Fruit fly (Drosophila melanogaster) whole organism, embryonic: Measurements from ENCODE around the gene CG34049.
A peak's percentile ranks its signal among the peaks of the same experiment; 100 is the strongest.

Experiments
- Atf6 ChIP-seq: fragments of 200-800 bp; sonication (Bioruptor generic); IDR thresholded peaks from 2 replicates; pipeline ENCODE4 v1.3.6; 2022; ENCODE audit warnings: missing biosample characterization, missing genetic modification characterization
- CG10147 ChIP-seq: fragments of 200-800 bp; sonication (Bioruptor generic); optimal IDR thresholded peaks from 2 replicates; lab custom pipeline; 2019; ENCODE audit warnings: missing biosample characterization, mild to moderate bottlenecking, missing genetic modification characterization, moderate library complexity
- CG10979 ChIP-seq: fragments of 200-800 bp; sonication (Bioruptor generic); optimal IDR thresholded peaks from 2 replicates; lab custom pipeline; 2018; ENCODE audit warnings: missing biosample characterization, mild to moderate bottlenecking, missing genetic modification characterization, moderate library complexity
- CG12071 ChIP-seq: fragments of 200-800 bp; sonication (Bioruptor generic); optimal IDR thresholded peaks from 3 replicates; lab custom pipeline; 2018; ENCODE audit warnings: missing biosample characterization, mild to moderate bottlenecking, missing genetic modification characterization
- CG12391 ChIP-seq: fragments of 200-800 bp; sonication (Bioruptor generic); optimal IDR thresholded peaks from 3 replicates; lab custom pipeline; 2018; ENCODE audit warnings: missing biosample characterization, mild to moderate bottlenecking, missing genetic modification characterization, moderate library complexity
- CG1529 ChIP-seq: fragments of 200-800 bp; sonication (Bioruptor generic); optimal IDR thresholded peaks from 3 replicates; lab custom pipeline; 2018; ENCODE audit warnings: missing biosample characterization, missing genetic modification characterization
- CG15514 ChIP-seq: fragments of 200-800 bp; sonication (Bioruptor generic); optimal IDR thresholded peaks from 3 replicates; lab custom pipeline; 2017; ENCODE audit warnings: missing biosample characterization, missing genetic modification characterization, mild to moderate bottlenecking, moderate library complexity, missing genetic modification reagents
- CG1647 ChIP-seq: fragments of 200-800 bp; sonication (Bioruptor generic); optimal IDR thresholded peaks from 3 replicates; lab custom pipeline; 2016; ENCODE audit warnings: missing biosample characterization, missing genetic modification characterization
- CG16779 ChIP-seq: fragments of 200-800 bp; sonication (Bioruptor generic); IDR thresholded peaks from 2 replicates; pipeline ENCODE4 v1.3.6; 2022; ENCODE audit warnings: missing biosample characterization, missing genetic modification characterization
- CG18476 ChIP-seq: fragments of 200-800 bp; sonication (Bioruptor generic); optimal IDR thresholded peaks from 2 replicates; lab custom pipeline; 2016; ENCODE audit warnings: missing biosample characterization, mild to moderate bottlenecking, missing genetic modification characterization
- CG32772 ChIP-seq: fragments of 200-800 bp; sonication (Bioruptor generic); IDR thresholded peaks from 2 replicates; pipeline ENCODE4 v1.3.6; 2022; ENCODE audit warnings: missing biosample characterization, missing genetic modification characterization
- CG3726 ChIP-seq: fragments of 200-800 bp; sonication (Bioruptor generic); IDR thresholded peaks from 3 replicates; pipeline ENCODE4, ENCODE4 v1.3.6; 2022; ENCODE audit warnings: missing biosample characterization, missing genetic modification characterization
- CG4617 ChIP-seq: fragments of 200-800 bp; sonication (Bioruptor generic); optimal IDR thresholded peaks from 3 replicates; lab custom pipeline; 2016; ENCODE audit warnings: missing biosample characterization, missing genetic modification characterization, borderline replicate concordance
- CG7271 ChIP-seq: fragments of 200-800 bp; sonication (Bioruptor generic); optimal IDR thresholded peaks from 2 replicates; lab custom pipeline; 2018; ENCODE audit warnings: missing biosample characterization, mild to moderate bottlenecking, missing genetic modification characterization, moderate library complexity
- CG8281 ChIP-seq: fragments of 200-800 bp; sonication (Bioruptor generic); optimal IDR thresholded peaks from 2 replicates; lab custom pipeline; 2018; ENCODE audit warnings: missing biosample characterization, mild to moderate bottlenecking, missing genetic modification characterization, moderate library complexity
- CG8388 ChIP-seq: fragments of 200-800 bp; sonication (Bioruptor generic); optimal IDR thresholded peaks from 2 replicates; lab custom pipeline; 2019; ENCODE audit warnings: missing biosample characterization, mild to moderate bottlenecking, missing genetic modification characterization, moderate library complexity
- Dek ChIP-seq: fragments of 200-800 bp; sonication (Bioruptor generic); optimal IDR thresholded peaks from 3 replicates; lab custom pipeline; 2019; ENCODE audit warnings: missing biosample characterization, mild to moderate bottlenecking, missing genetic modification characterization, moderate library complexity
- Doc2 ChIP-seq: fragments of 200-800 bp; sonication (Bioruptor generic); IDR thresholded peaks from 2 replicates; pipeline ENCODE4 v1.3.6; 2022; ENCODE audit warnings: missing biosample characterization, missing genetic modification characterization
- E2f1 ChIP-seq: fragments of 200-800 bp; sonication (Bioruptor generic); IDR thresholded peaks from 2 replicates; pipeline ENCODE4 v1.3.6; 2022; ENCODE audit warnings: missing biosample characterization, missing genetic modification characterization
- Elba2 ChIP-seq: fragments of 200-800 bp; sonication (Bioruptor generic); optimal IDR thresholded peaks from 3 replicates; lab custom pipeline; 2016; ENCODE audit warnings: missing biosample characterization, missing genetic modification characterization
- Gsc ChIP-seq: fragments of 200-800 bp; sonication (Bioruptor generic); IDR thresholded peaks from 2 replicates; pipeline ENCODE4 v1.3.6; 2022; ENCODE audit warnings: missing biosample characterization, missing genetic modification characterization
- Hand ChIP-seq: fragments of 200-800 bp; sonication (Bioruptor generic); optimal IDR thresholded peaks from 2 replicates; lab custom pipeline; 2017; ENCODE audit warnings: mild to moderate bottlenecking, missing biosample characterization, missing genetic modification reagents, missing genetic modification characterization
- Hey ChIP-seq: fragments of 200-800 bp; sonication (Bioruptor generic); optimal IDR thresholded peaks from 3 replicates; lab custom pipeline; 2018; ENCODE audit warnings: missing biosample characterization, mild to moderate bottlenecking, missing genetic modification characterization
- Spps ChIP-seq: fragments of 200-800 bp; sonication (Bioruptor generic); optimal IDR thresholded peaks from 2 replicates; lab custom pipeline; 2018; ENCODE audit warnings: missing biosample characterization, mild to moderate bottlenecking, missing genetic modification characterization
- Sry-β ChIP-seq: fragments of 200-800 bp; sonication (Bioruptor generic); optimal IDR thresholded peaks from 2 replicates; lab custom pipeline; 2018; ENCODE audit warnings: missing biosample characterization, mild to moderate bottlenecking, missing genetic modification characterization, moderate library complexity
- Sry-δ ChIP-seq: fragments of 200-800 bp; sonication (Bioruptor generic); optimal IDR thresholded peaks from 2 replicates; lab custom pipeline; 2016; ENCODE audit warnings: missing biosample characterization, missing genetic modification characterization
- ap ChIP-seq: fragments of 200-800 bp; sonication (Bioruptor generic); IDR thresholded peaks from 2 replicates; pipeline ENCODE4 v1.3.6; 2022; ENCODE audit warnings: missing biosample characterization, missing genetic modification characterization
- bbx ChIP-seq: fragments of 200-800 bp; sonication (Bioruptor generic); IDR thresholded peaks from 2 replicates; pipeline ENCODE4 v1.3.6; 2022; ENCODE audit warnings: missing biosample characterization, missing genetic modification characterization; ENCODE audit not compliant: partially characterized antibody
- caup ChIP-seq: fragments of 200-800 bp; sonication (Bioruptor generic); optimal IDR thresholded peaks from 3 replicates; lab custom pipeline; 2017; ENCODE audit warnings: missing biosample characterization, mild to moderate bottlenecking, missing genetic modification characterization, moderate library complexity; ENCODE audit not compliant: severe bottlenecking
- cwo ChIP-seq: fragments of 200-800 bp; sonication (Bioruptor generic); optimal IDR thresholded peaks from 3 replicates; lab custom pipeline; 2017; ENCODE audit warnings: missing biosample characterization, missing genetic modification characterization, mild to moderate bottlenecking, moderate library complexity, missing genetic modification reagents
- dpn ChIP-seq, 2 experiments: fragments of 200-800 bp; sonication (Bioruptor generic); optimal IDR thresholded peaks; 3 replicates each; lab custom pipeline; 2016; ENCODE audit warnings: missing biosample characterization in 2 of 2, missing genetic modification characterization in 2 of 2
- en ChIP-seq: fragments of 200-800 bp; sonication (Bioruptor generic); optimal IDR thresholded peaks from 2 replicates; lab custom pipeline; 2016; ENCODE audit warnings: missing biosample characterization, missing genetic modification characterization
- gsb ChIP-seq: fragments of 200-800 bp; sonication (Bioruptor generic); IDR thresholded peaks from 2 replicates; pipeline ENCODE4 v1.3.6; 2022; ENCODE audit warnings: missing biosample characterization, missing genetic modification characterization
- ham ChIP-seq: fragments of 200-800 bp; sonication (Bioruptor generic); IDR thresholded peaks from 2 replicates; pipeline ENCODE4 v1.3.6; 2022; ENCODE audit warnings: missing biosample characterization, missing genetic modification characterization
- hbn ChIP-seq: fragments of 200-800 bp; sonication (Bioruptor generic); IDR thresholded peaks from 2 replicates; pipeline ENCODE4 v1.3.6; 2022; ENCODE audit warnings: missing biosample characterization, missing genetic modification characterization; ENCODE audit not compliant: partially characterized antibody
- hkb ChIP-seq, 2 experiments: fragments of 200-800 bp in 1 of 2; fragments of >200 bp in 1 of 2; sonication (Bioruptor generic) in 1 of 2; IDR thresholded peaks in 1 of 2; optimal IDR thresholded peaks in 1 of 2; 2 replicates each; pipeline versions ENCODE4 v1.3.6 to Lab custom; 2017 to 2022; ENCODE audit warnings: missing biosample characterization in 1 of 2, missing genetic modification characterization in 1 of 2
- klu ChIP-seq: fragments of 200-800 bp; sonication (Bioruptor generic); IDR thresholded peaks from 2 replicates; pipeline ENCODE4 v1.3.6; 2022; ENCODE audit warnings: missing biosample characterization, missing genetic modification characterization
- luna ChIP-seq: fragments of 200-800 bp; sonication (Bioruptor generic); optimal IDR thresholded peaks from 2 replicates; lab custom pipeline; 2016; ENCODE audit warnings: missing biosample characterization, missing genetic modification characterization
- psq ChIP-seq: fragments of 200-800 bp; sonication (Bioruptor generic); optimal IDR thresholded peaks from 2 replicates; lab custom pipeline; 2017; ENCODE audit warnings: missing biosample characterization, missing genetic modification characterization
- ro ChIP-seq: fragments of 200-800 bp; sonication (Bioruptor generic); IDR thresholded peaks from 2 replicates; pipeline ENCODE4 v1.3.6; 2022; ENCODE audit warnings: missing biosample characterization, missing genetic modification characterization
- sc ChIP-seq, 3 experiments: fragments of >200 bp in 2 of 3; fragments of 200-800 bp in 1 of 3; sonication (Bioruptor generic) in 1 of 3; optimal IDR thresholded peaks; 2 replicates in 2 of 3; 3 replicates in 1 of 3; lab custom pipeline; 2017; ENCODE audit warnings: mild to moderate bottlenecking in 1 of 3, missing biosample characterization in 1 of 3, missing genetic modification characterization in 1 of 3, missing genetic modification reagents in 1 of 3
- sens ChIP-seq: fragments of 200-800 bp; sonication (Bioruptor generic); peaks from one replicate; lab custom pipeline; 2016; ENCODE audit warnings: missing biosample characterization, missing genetic modification characterization
- sim ChIP-seq: fragments of 200-800 bp; sonication (Bioruptor generic); IDR thresholded peaks from 2 replicates; pipeline ENCODE4 v1.3.6; 2022; ENCODE audit warnings: missing biosample characterization, missing genetic modification characterization
- sisA ChIP-seq: fragments of 200-800 bp; sonication (Bioruptor generic); IDR thresholded peaks from 2 replicates; pipeline ENCODE4 v1.3.6; 2022; ENCODE audit warnings: missing biosample characterization, missing genetic modification characterization
- slou ChIP-seq: fragments of 200-800 bp; sonication (Bioruptor generic); optimal IDR thresholded peaks from 3 replicates; lab custom pipeline; 2016; ENCODE audit warnings: missing biosample characterization, missing genetic modification characterization
- sob ChIP-seq: fragments of 200-800 bp; sonication (Bioruptor generic); IDR thresholded peaks from 2 replicates; pipeline ENCODE4 v1.3.6; 2022; ENCODE audit warnings: missing biosample characterization, missing genetic modification characterization
- stwl ChIP-seq: fragments of 200-800 bp; sonication (Bioruptor generic); optimal IDR thresholded peaks from 3 replicates; lab custom pipeline; 2018; ENCODE audit warnings: missing biosample characterization, mild to moderate bottlenecking, missing genetic modification characterization, moderate library complexity
- toy ChIP-seq: fragments of 200-800 bp; sonication (Bioruptor generic); IDR thresholded peaks from 2 replicates; pipeline ENCODE4 v1.3.6; 2022; ENCODE audit warnings: missing biosample characterization, missing genetic modification characterization
- vnd ChIP-seq: fragments of 200-800 bp; sonication (Bioruptor generic); IDR thresholded peaks from 3 replicates; pipeline ENCODE4 v1.3.6; 2022; ENCODE audit warnings: missing biosample characterization, missing genetic modification characterization; ENCODE audit not compliant: partially characterized antibody
- wdn ChIP-seq: fragments of 200-800 bp; sonication (Bioruptor generic); IDR thresholded peaks from 2 replicates; pipeline ENCODE4 v1.3.6; 2022; ENCODE audit warnings: missing biosample characterization, missing genetic modification characterization

CG34049 gene

dm6 chr2L:2227316-2227715 is 37.8 kb downstream of the CG34049 start (continued):
- TF ChIP-seq CG10979 (tag; lab: Kevin White, UChicago), result peak; percentile 28
- no peak for TF ChIP-seq bbx (GFP tag; lab: Robert Waterston, UW)
- peak; percentile 90 for TF ChIP-seq sens
- no peak for TF ChIP-seq wdn (GFP tag; lab: Robert Waterston, UW)
- TF ChIP-seq CG8281 (tag; lab: Kevin White, UChicago), result no peak
- TF ChIP-seq Gsc, result no peak
- TF ChIP-seq sc (optimal IDR thresholded peaks at IDR 0.05; lab: Kevin White, UChicago), result no peak
- TF ChIP-seq sc (GFP tag; optimal IDR thresholded peaks at IDR 0.05; lab: Kevin White, UChicago), result no peak
- peak; percentile 55 for TF ChIP-seq Atf6
- no peak for TF ChIP-seq CG1529 (GFP tag; lab: Kevin White, UChicago)
- TF ChIP-seq CG7271 (tag; lab: Kevin White, UChicago), result no peak
- TF ChIP-seq stwl (tag; lab: Kevin White, UChicago), result no peak
- no peak for TF ChIP-seq Hey (tag; lab: Kevin White, UChicago)
- TF ChIP-seq CG10147 (GFP tag; lab: Kevin White, UChicago), result no peak
- no peak for TF ChIP-seq CG15514 (GFP tag; lab: Kevin White, UChicago)
- TF ChIP-seq CG4617, result no peak
- no peak for TF ChIP-seq toy (GFP tag; lab: Robert Waterston, UW)
- peak; percentile 37 for TF ChIP-seq CG12391 (tag; lab: Kevin White, UChicago)
- peak; percentile 59; the same call in 1 of the 2 replicates for TF ChIP-seq sisA
- no peak for TF ChIP-seq Doc2
- no peak for TF ChIP-seq luna
- TF ChIP-seq Elba2 (GFP tag; lab: Kevin White, UChicago), result no peak
- no peak for TF ChIP-seq Hand (GFP tag; lab: Kevin White, UChicago)
- peak; percentile 59 for TF ChIP-seq CG12071 (GFP tag; lab: Kevin White, UChicago)
- no peak for TF ChIP-seq hbn
- no peak for TF ChIP-seq Sry-δ (GFP tag; lab: Kevin White, UChicago)
- no peak for TF ChIP-seq CG32772 (GFP tag; lab: Robert Waterston, UW)
- peak; percentile 11 for TF ChIP-seq cwo (GFP tag; lab: Kevin White, UChicago)
- TF ChIP-seq Spps (tag; lab: Kevin White, UChicago), result no peak
- TF ChIP-seq caup (GFP tag; lab: Kevin White, UChicago), result no peak
- peak; percentile 34 for TF ChIP-seq gsb (GFP tag; lab: Robert Waterston, UW)
- TF ChIP-seq CG1647 (GFP tag; lab: Kevin White, UChicago), result no peak
- peak; percentile 52; the same call in 1 of the 2 replicates for TF ChIP-seq E2f1 (GFP tag; lab: Robert Waterston, UW)
- no peak for TF ChIP-seq hkb (optimal IDR thresholded peaks at IDR 0.05; lab: Kevin White, UChicago)
- TF ChIP-seq hkb (GFP tag; IDR thresholded peaks at IDR 0.05; lab: Robert Waterston, UW), result peak; percentile 73
- TF ChIP-seq slou (GFP tag; lab: Kevin White, UChicago), result no peak
- TF ChIP-seq ap (GFP tag; lab: Robert Waterston, UW), result peak; percentile 54
- TF ChIP-seq CG18476 (GFP tag; lab: Kevin White, UChicago), result no peak
- peak; percentile 10; the same call in 1 of the 2 replicates for TF ChIP-seq sob
- no peak for TF ChIP-seq ham (GFP tag; lab: Robert Waterston, UW)
- TF ChIP-seq vnd (GFP tag; lab: Robert Waterston, UW), result no peak
- TF ChIP-seq Dek (tag; lab: Kevin White, UChicago), result no peak
- TF ChIP-seq ro (GFP tag; lab: Robert Waterston, UW), result no peak
- TF ChIP-seq klu (GFP tag; lab: Robert Waterston, UW), result no peak
- 0 out of 3 replicates have a peak, but pooled peaks have one; percentile 38 for TF ChIP-seq CG3726 (GFP tag; lab: Robert Waterston, UW)
- TF ChIP-seq CG8388 (GFP tag; lab: Kevin White, UChicago), result peak; percentile 35
- no peak for TF ChIP-seq Sry-β
- TF ChIP-seq CG16779 (GFP tag; lab: Robert Waterston, UW), result no peak
- TF ChIP-seq sim (GFP tag; lab: Robert Waterston, UW), result no peak
- no peak for TF ChIP-seq psq (GFP tag; lab: Kevin White, UChicago)
- TF ChIP-seq dpn (GFP tag; optimal IDR thresholded peaks at IDR 0.05; lab: Kevin White, UChicago), result peak; percentile 26 to 47
- no peak for TF ChIP-seq en (GFP tag; lab: Kevin White, UChicago)
